Fruit fly (Drosophila melanogaster) whole organism, embryonic: ENCODE measurements around the gene asf1.
A peak's percentile ranks its signal among the peaks of the same experiment; 100 is the strongest.

ENCODE experiments used
- Abd-B ChIP-seq: fragments of 200-800 bp; sonication (Bioruptor generic); optimal IDR thresholded peaks from 2 replicates; lab custom pipeline; 2018; ENCODE audit warnings: missing biosample characterization, mild to moderate bottlenecking, missing genetic modification characterization, moderate library complexity
- Blimp-1 ChIP-seq: fragments of 200-800 bp; sonication (Bioruptor generic); optimal IDR thresholded peaks from 3 replicates; lab custom pipeline; 2018; ENCODE audit warnings: missing biosample characterization, missing genetic modification characterization, mild to moderate bottlenecking, moderate library complexity, missing genetic modification reagents
- BtbVII ChIP-seq: fragments of 200-800 bp; sonication (Bioruptor generic); optimal IDR thresholded peaks from 3 replicates; lab custom pipeline; 2017; ENCODE audit warnings: missing biosample characterization, mild to moderate bottlenecking, missing genetic modification characterization
- Bteb2 ChIP-seq: fragments of 200-800 bp; sonication (Bioruptor generic); optimal IDR thresholded peaks from 2 replicates; lab custom pipeline; 2016; ENCODE audit warnings: missing biosample characterization, missing genetic modification characterization
- CG10431 ChIP-seq: fragments of 200-800 bp; sonication (Bioruptor generic); optimal IDR thresholded peaks from 3 replicates; lab custom pipeline; 2018; ENCODE audit warnings: missing biosample characterization, mild to moderate bottlenecking, missing genetic modification characterization
- CG11085 ChIP-seq: fragments of 200-800 bp; sonication (Bioruptor generic); IDR thresholded peaks from 2 replicates; pipeline ENCODE4 v1.3.6; 2022; ENCODE audit warnings: missing biosample characterization, missing genetic modification characterization
- CG12236 ChIP-seq: fragments of 200-800 bp; sonication (Bioruptor generic); optimal IDR thresholded peaks from 2 replicates; lab custom pipeline; 2016; ENCODE audit warnings: missing biosample characterization, missing genetic modification characterization
- CG15601 ChIP-seq: fragments of 200-800 bp; sonication (Bioruptor generic); optimal IDR thresholded peaks from 3 replicates; lab custom pipeline; 2019; ENCODE audit warnings: missing biosample characterization, mild to moderate bottlenecking, missing genetic modification characterization, moderate library complexity
- CG16779 ChIP-seq: fragments of 200-800 bp; sonication (Bioruptor generic); IDR thresholded peaks from 2 replicates; pipeline ENCODE4 v1.3.6; 2022; ENCODE audit warnings: missing biosample characterization, missing genetic modification characterization
- CG17568 ChIP-seq: fragments of 200-800 bp; sonication (Bioruptor generic); optimal IDR thresholded peaks from 2 replicates; lab custom pipeline; 2018; ENCODE audit warnings: missing biosample characterization, mild to moderate bottlenecking, missing genetic modification characterization, moderate library complexity
- CG17612 ChIP-seq: fragments of 200-800 bp; sonication (Bioruptor generic); IDR thresholded peaks from 2 replicates; pipeline ENCODE4 v1.3.6; 2022; ENCODE audit warnings: missing biosample characterization, missing genetic modification characterization
- CG17829 ChIP-seq: fragments of 200-800 bp; optimal IDR thresholded peaks from 2 replicates; lab custom pipeline; 2019; ENCODE audit warnings: missing biosample characterization, mild to moderate bottlenecking, missing genetic modification characterization, moderate library complexity
- CG17912 ChIP-seq: fragments of 200-800 bp; sonication (Bioruptor generic); optimal IDR thresholded peaks from 2 replicates; lab custom pipeline; 2018; ENCODE audit warnings: missing biosample characterization, mild to moderate bottlenecking, missing genetic modification characterization
- CG2120 ChIP-seq: fragments of 200-800 bp; sonication (Bioruptor generic); optimal IDR thresholded peaks from 3 replicates; lab custom pipeline; 2016; ENCODE audit warnings: missing biosample characterization, missing genetic modification characterization
- CG31365 ChIP-seq: fragments of 200-800 bp; sonication (Bioruptor generic); optimal IDR thresholded peaks from 2 replicates; lab custom pipeline; 2018; ENCODE audit warnings: missing biosample characterization, mild to moderate bottlenecking, missing genetic modification characterization
- CG3163 ChIP-seq: fragments of 200-800 bp; sonication (Bioruptor generic); optimal IDR thresholded peaks from 3 replicates; lab custom pipeline; 2016; ENCODE audit warnings: missing biosample characterization, missing genetic modification characterization
- CG34376 ChIP-seq: fragments of 200-800 bp; sonication (Bioruptor generic); optimal IDR thresholded peaks from 2 replicates; lab custom pipeline; 2018; ENCODE audit warnings: missing biosample characterization, mild to moderate bottlenecking, missing genetic modification characterization
- CG7556 ChIP-seq: fragments of 200-800 bp; sonication (Bioruptor generic); optimal IDR thresholded peaks from 2 replicates; lab custom pipeline; 2017; ENCODE audit warnings: missing biosample characterization, mild to moderate bottlenecking, missing genetic modification characterization
- CG9817 ChIP-seq: fragments of 200-800 bp; sonication (Bioruptor generic); optimal IDR thresholded peaks from 2 replicates; lab custom pipeline; 2018; ENCODE audit warnings: missing biosample characterization, mild to moderate bottlenecking, missing genetic modification characterization, moderate library complexity
- CTCF ChIP-seq: fragments of 200-800 bp; sonication (Bioruptor generic); optimal IDR thresholded peaks from 2 replicates; lab custom pipeline; 2017; ENCODE audit warnings: missing biosample characterization, mild to moderate bottlenecking, missing genetic modification characterization, moderate library complexity
- Deaf1 ChIP-seq: fragments of 200-800 bp; optimal IDR thresholded peaks from 3 replicates; lab custom pipeline; 2019; ENCODE audit warnings: missing biosample characterization, mild to moderate bottlenecking, missing genetic modification characterization, moderate library complexity
- Doc3 ChIP-seq: fragments of 200-800 bp; sonication (Bioruptor generic); IDR thresholded peaks from 3 replicates; pipeline ENCODE4 v1.3.6; 2022; ENCODE audit warnings: missing biosample characterization, missing genetic modification characterization; ENCODE audit not compliant: partially characterized antibody
- Fer3 ChIP-seq: fragments of 200-800 bp; sonication (Bioruptor generic); optimal IDR thresholded peaks from 2 replicates; lab custom pipeline; 2018; ENCODE audit warnings: missing biosample characterization, mild to moderate bottlenecking, missing genetic modification characterization, moderate library complexity
- Gsc ChIP-seq: fragments of 200-800 bp; sonication (Bioruptor generic); IDR thresholded peaks from 2 replicates; pipeline ENCODE4 v1.3.6; 2022; ENCODE audit warnings: missing biosample characterization, missing genetic modification characterization
- HLH4C ChIP-seq: fragments of 200-800 bp; sonication (Bioruptor generic); IDR thresholded peaks from 3 replicates; pipeline ENCODE4 v1.3.6; 2022; ENCODE audit warnings: missing biosample characterization, missing genetic modification characterization; ENCODE audit not compliant: partially characterized antibody
- MESR4 ChIP-seq: fragments of 200-800 bp; sonication (Bioruptor generic); optimal IDR thresholded peaks from 2 replicates; lab custom pipeline; 2018; ENCODE audit warnings: missing biosample characterization, mild to moderate bottlenecking, missing genetic modification characterization, moderate library complexity
- Max ChIP-seq: fragments of 200-800 bp; sonication (Bioruptor generic); optimal IDR thresholded peaks from 2 replicates; lab custom pipeline; 2016; ENCODE audit warnings: missing biosample characterization, mild to moderate bottlenecking, missing genetic modification characterization
- Ssrp ChIP-seq: fragments of 200-800 bp; sonication (Bioruptor generic); optimal IDR thresholded peaks from 2 replicates; lab custom pipeline; 2018; ENCODE audit warnings: missing biosample characterization, mild to moderate bottlenecking, missing genetic modification characterization, moderate library complexity
- bbx ChIP-seq: fragments of 200-800 bp; sonication (Bioruptor generic); IDR thresholded peaks from 2 replicates; pipeline ENCODE4 v1.3.6; 2022; ENCODE audit warnings: missing biosample characterization, missing genetic modification characterization; ENCODE audit not compliant: partially characterized antibody
- crc ChIP-seq: fragments of 200-800 bp; sonication (Bioruptor generic); optimal IDR thresholded peaks from 2 replicates; lab custom pipeline; 2016; ENCODE audit warnings: missing biosample characterization, missing genetic modification characterization
- fru ChIP-seq: fragments of >200 bp; optimal IDR thresholded peaks from 2 replicates; lab custom pipeline; 2017
- fu2 ChIP-seq: fragments of 200-800 bp; sonication (Bioruptor generic); optimal IDR thresholded peaks from 2 replicates; lab custom pipeline; 2016; ENCODE audit warnings: missing biosample characterization, missing genetic modification characterization
- gcm ChIP-seq: fragments of 200-800 bp; sonication (Bioruptor generic); optimal IDR thresholded peaks from 2 replicates; lab custom pipeline; 2019; ENCODE audit warnings: missing biosample characterization, mild to moderate bottlenecking, missing genetic modification characterization, moderate library complexity
- hb ChIP-seq: fragments of 200-800 bp; sonication (Bioruptor generic); IDR thresholded peaks from 3 replicates; pipeline ENCODE4 v1.3.6; 2022; ENCODE audit warnings: missing biosample characterization, missing genetic modification characterization; ENCODE audit not compliant: partially characterized antibody
- hbn ChIP-seq: fragments of 200-800 bp; sonication (Bioruptor generic); IDR thresholded peaks from 2 replicates; pipeline ENCODE4 v1.3.6; 2022; ENCODE audit warnings: missing biosample characterization, missing genetic modification characterization; ENCODE audit not compliant: partially characterized antibody
- insv ChIP-seq, 2 experiments: fragments of 200-800 bp; sonication (Bioruptor generic); optimal IDR thresholded peaks; 3 replicates each; lab custom pipeline; 2016 to 2018; ENCODE audit warnings: missing biosample characterization in 2 of 2, missing genetic modification characterization in 2 of 2
- inv ChIP-seq: fragments of 200-800 bp; sonication (Bioruptor generic); IDR thresholded peaks from 2 replicates; pipeline ENCODE4 v1.3.6; 2022; ENCODE audit warnings: missing biosample characterization, missing genetic modification characterization; ENCODE audit not compliant: partially characterized antibody
- lola ChIP-seq, 3 experiments: fragments of >200 bp in 2 of 3; fragments of 200-800 bp in 1 of 3; sonication (Bioruptor generic) in 1 of 3; optimal IDR thresholded peaks; 2 replicates each; lab custom pipeline; 2017 to 2019; ENCODE audit warnings: missing biosample characterization in 3 of 3, missing genetic modification characterization in 3 of 3, mild to moderate bottlenecking in 1 of 3, moderate library complexity in 1 of 3
- mld ChIP-seq: fragments of 200-800 bp; sonication (Bioruptor generic); IDR thresholded peaks from 3 replicates; pipeline ENCODE4 v1.3.6; 2022; ENCODE audit warnings: missing biosample characterization, missing genetic modification characterization; ENCODE audit not compliant: partially characterized antibody
- nerfin-2 ChIP-seq: fragments of 200-800 bp; sonication (Bioruptor generic); IDR thresholded peaks from 2 replicates; pipeline ENCODE4 v1.3.6; 2022; ENCODE audit warnings: missing biosample characterization, missing genetic modification characterization; ENCODE audit not compliant: partially characterized antibody
- oc ChIP-seq: fragments of 200-800 bp; sonication (Bioruptor generic); optimal IDR thresholded peaks from 2 replicates; lab custom pipeline; 2018; ENCODE audit warnings: missing biosample characterization, mild to moderate bottlenecking, missing genetic modification characterization, moderate library complexity
- run ChIP-seq: fragments of 200-800 bp; sonication (Bioruptor generic); optimal IDR thresholded peaks from 3 replicates; lab custom pipeline; 2018; ENCODE audit warnings: missing biosample characterization, mild to moderate bottlenecking, missing genetic modification characterization
- sisA ChIP-seq: fragments of 200-800 bp; sonication (Bioruptor generic); IDR thresholded peaks from 2 replicates; pipeline ENCODE4 v1.3.6; 2022; ENCODE audit warnings: missing biosample characterization, missing genetic modification characterization
- so ChIP-seq: fragments of 200-800 bp; sonication (Bioruptor generic); IDR thresholded peaks from 3 replicates; pipeline ENCODE4 v1.3.6; 2022; ENCODE audit warnings: missing biosample characterization, missing genetic modification characterization
- sr ChIP-seq: fragments of 200-800 bp; sonication (Bioruptor generic); IDR thresholded peaks from 3 replicates; pipeline ENCODE4 v1.3.6; 2022; ENCODE audit warnings: missing biosample characterization, missing genetic modification characterization
- tna ChIP-seq: fragments of 200-800 bp; sonication (Bioruptor generic); IDR thresholded peaks from 2 replicates; pipeline ENCODE4 v1.3.6; 2022; ENCODE audit warnings: missing biosample characterization, missing genetic modification characterization; ENCODE audit not compliant: partially characterized antibody
- vfl ChIP-seq: fragments of 200-800 bp; sonication (Bioruptor generic); optimal IDR thresholded peaks from 2 replicates; lab custom pipeline; 2016; ENCODE audit warnings: missing biosample characterization, missing genetic modification characterization
- wor ChIP-seq: fragments of 200-800 bp; sonication (Bioruptor generic); IDR thresholded peaks from 2 replicates; pipeline ENCODE4 v1.3.6; 2022; ENCODE audit warnings: missing biosample characterization, missing genetic modification characterization
- zen ChIP-seq: fragments of 200-800 bp; sonication (Bioruptor generic); optimal IDR thresholded peaks from 3 replicates; lab custom pipeline; 2018; ENCODE audit warnings: missing biosample characterization, mild to moderate bottlenecking, missing genetic modification characterization, moderate library complexity
- zen2 ChIP-seq: fragments of 200-800 bp; sonication (Bioruptor generic); IDR thresholded peaks from 3 replicates; pipeline ENCODE4 v1.3.6; 2022; ENCODE audit warnings: missing biosample characterization, missing genetic modification characterization; ENCODE audit not compliant: partially characterized antibody

asf1 gene

dm6 chr3L:19636821-19637460 lies 18.2 kb downstream of the asf1 start (continued):
- TF ChIP-seq CG11085 (GFP tag; lab: Robert Waterston, UW) (no peak), wor (GFP tag; lab: Robert Waterston, UW) (no peak), fu2 (GFP tag; lab: Kevin White, UChicago) (no peak), Ssrp (tag; lab: Kevin White, UChicago) (peak; percentile 67), zen2 (no peak), CG17829 (tag; lab: Kevin White, UChicago) (peak; percentile 85), Blimp-1 (GFP tag; lab: Kevin White, UChicago) (peak; percentile 61), inv (GFP tag; lab: Robert Waterston, UW) (no peak), CG7556 (GFP tag; lab: Kevin White, UChicago) (peak; percentile 77), Fer3 (no peak), Deaf1 (no peak), hb (GFP tag; lab: Robert Waterston, UW) (no peak), CG16779 (GFP tag; lab: Robert Waterston, UW) (no peak), CG12236 (GFP tag; lab: Kevin White, UChicago) (no peak), sisA (GFP tag; lab: Robert Waterston, UW) (no peak), CG34376 (GFP tag; lab: Kevin White, UChicago) (no peak), Max (GFP tag; lab: Kevin White, UChicago) (peak; percentile 51), MESR4 (GFP tag; lab: Kevin White, UChicago) (no peak), Doc3 (no peak), mld (GFP tag; lab: Robert Waterston, UW) (no peak), CG17568 (GFP tag; lab: Kevin White, UChicago) (no peak), HLH4C (GFP tag; lab: Robert Waterston, UW) (no peak), tna (GFP tag; lab: Robert Waterston, UW) (no peak), lola (GFP tag; optimal IDR thresholded peaks at IDR 0.05; lab: Kevin White, UChicago) (peak in 1 of 3 experiments; percentile 96), Abd-B (GFP tag; lab: Kevin White, UChicago) (peak; percentile 17), insv (GFP tag; optimal IDR thresholded peaks at IDR 0.05; lab: Kevin White, UChicago) (peak in 1 of 2 experiments; percentile 31), run (tag; lab: Kevin White, UChicago) (no peak), CG17612 (no peak), CG15601 (tag; lab: Kevin White, UChicago) (peak; percentile 82), so (GFP tag; lab: Robert Waterston, UW) (no peak), fru (no peak), CG2120 (GFP tag; lab: Kevin White, UChicago) (no peak), CTCF (GFP tag; lab: Kevin White, UChicago) (no peak), CG10431 (GFP tag; lab: Kevin White, UChicago) (no peak), sr (no peak), nerfin-2 (GFP tag; lab: Robert Waterston, UW) (no peak), Gsc (GFP tag; lab: Robert Waterston, UW) (no peak), CG9817 (tag; lab: Kevin White, UChicago) (no peak), gcm (GFP tag; lab: Kevin White, UChicago) (peak; percentile 58), oc (tag; lab: Kevin White, UChicago) (peak; percentile 1), crc (no peak), CG3163 (GFP tag; lab: Kevin White, UChicago) (no peak), BtbVII (GFP tag; lab: Kevin White, UChicago) (no peak), Bteb2 (GFP tag; lab: Kevin White, UChicago) (no peak), bbx (no peak), CG31365 (no peak), CG17912 (GFP tag; lab: Kevin White, UChicago) (no peak), vfl (GFP tag; lab: Kevin White, UChicago) (no peak), zen (tag; lab: Kevin White, UChicago) (peak; percentile 89), hbn (GFP tag; lab: Robert Waterston, UW) (no peak)
